Fruit fly (Drosophila melanogaster) whole organism, wandering third instar larva: ENCODE results near the gene CG46308.

Experiments
- dl ChIP-seq, 2 experiments: fragments of 175-275, 200-275 bp in 1 of 2; fragments of 200-275 bp in 1 of 2; sonication (Bioruptor generic); optimal IDR thresholded peaks; lab custom pipeline; 2018; ENCODE audit warnings: mild to moderate bottlenecking in 2 of 2, missing biosample characterization in 2 of 2, missing genetic modification characterization in 2 of 2, moderate library complexity in 2 of 2; ENCODE audit not compliant: partially characterized antibody in 2 of 2, insufficient read depth in 1 of 2
- h ChIP-seq: fragments of 200-800 bp; sonication (Bioruptor generic); optimal IDR thresholded peaks from 3 replicates; lab custom pipeline; 2016; ENCODE audit warnings: missing biosample characterization, mild to moderate bottlenecking, missing genetic modification characterization
- jim ChIP-seq: fragments of 175-275, 200-325 bp; sonication (Bioruptor generic); optimal IDR thresholded peaks from 2 replicates; lab custom pipeline; 2016; ENCODE audit warnings: missing biosample characterization, mild to moderate bottlenecking, missing genetic modification characterization
- pan ChIP-seq: fragments of >200 bp; optimal IDR thresholded peaks from 2 replicates; lab custom pipeline; 2017
- psq ChIP-seq: fragments of 200-800 bp; sonication (Bioruptor generic); optimal IDR thresholded peaks from 3 replicates; lab custom pipeline; 2017; ENCODE audit warnings: missing biosample characterization, mild to moderate bottlenecking, missing genetic modification characterization, moderate library complexity

DNA sequence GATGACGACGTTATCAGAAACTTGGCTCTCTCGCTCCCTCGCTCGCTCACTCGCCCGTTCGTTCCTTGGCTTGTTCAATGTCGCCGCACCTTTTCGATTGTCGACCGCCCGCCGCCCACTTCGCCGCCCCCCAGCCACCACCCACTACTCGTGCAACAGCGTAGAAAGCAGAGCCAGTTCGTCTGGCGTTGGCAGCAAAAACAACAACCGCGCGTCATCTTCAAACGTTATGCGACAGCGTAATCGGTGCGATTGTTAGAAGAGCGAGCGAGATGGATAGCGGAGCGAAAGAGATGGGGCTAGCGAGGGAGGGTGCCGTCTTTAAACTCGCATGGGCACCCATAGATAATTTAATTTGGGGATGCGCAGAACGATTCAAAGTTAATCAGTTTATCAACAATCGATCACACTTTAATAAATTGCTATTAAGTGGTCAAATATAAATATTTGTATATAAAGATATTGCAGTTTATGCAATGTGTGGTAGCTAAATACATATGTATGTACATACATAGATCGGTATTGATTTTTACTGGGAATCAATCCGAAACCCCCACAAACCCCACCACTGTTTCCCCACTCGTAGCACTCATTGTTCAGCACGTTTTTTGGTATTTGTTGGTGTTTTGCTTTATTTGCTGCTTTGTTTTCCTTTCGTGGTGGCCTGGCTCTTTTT, 52.8 kb downstream of the CG46308 start:
- peak; percentile 88 for TF ChIP-seq h (GFP tag; lab: Kevin White, UChicago)
- no peak for TF ChIP-seq pan
- peak in 1 of 2 experiments; percentile 55 for TF ChIP-seq dl (GFP tag; optimal IDR thresholded peaks at IDR 0.05; lab: Kevin White, UChicago; ENCODE audit: insufficient read depth in 1 of 2, partially characterized antibody in 2 of 2)
- peak; percentile 91 for TF ChIP-seq psq (GFP tag; lab: Kevin White, UChicago)
- no peak for TF ChIP-seq jim
